Fruit fly (Drosophila melanogaster): ENCODE measurements around the gene CG31087.

DNA sequence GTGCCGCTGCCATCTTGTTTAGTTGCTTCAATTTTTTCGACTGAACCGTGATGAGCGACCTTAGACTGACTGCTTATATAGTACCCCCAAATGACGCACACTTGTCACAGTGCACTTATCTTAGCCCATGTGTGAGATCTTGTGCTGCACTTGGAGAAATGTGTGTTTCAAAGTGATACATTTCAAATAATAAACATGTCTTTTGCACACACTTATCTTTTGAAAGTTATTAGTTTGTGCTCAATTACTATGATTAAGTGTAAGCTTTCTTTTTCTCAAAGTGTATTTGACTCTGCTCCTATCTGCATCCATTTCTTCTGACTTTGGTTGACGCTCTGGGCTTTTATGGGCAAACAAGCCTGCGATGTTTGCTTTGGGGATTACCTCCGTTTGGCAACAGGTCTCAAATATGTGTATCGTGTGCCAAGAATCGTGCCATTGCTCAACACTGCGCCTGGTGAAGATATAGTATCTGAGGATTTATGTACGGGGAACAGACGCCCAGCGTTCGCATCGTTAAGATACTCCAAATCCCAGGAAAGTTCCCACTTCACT, 33.8 kb downstream of the CG31087 start, which contains the start of gene CG10514:
- no peak for TF ChIP-seq cyc (GFP tag; optimal IDR thresholded peaks at IDR 0.05)
- no peak for TF ChIP-seq fd59A (GFP tag; optimal IDR thresholded peaks at IDR 0.05)
- peak; percentile 23 for TF ChIP-seq vri (GFP tag; optimal IDR thresholded peaks at IDR 0.05)
- TF ChIP-seq Blimp-1 (GFP tag; optimal IDR thresholded peaks at IDR 0.05) = no peak
- TF ChIP-seq Eip75B (GFP tag; optimal IDR thresholded peaks at IDR 0.05) = no peak

Measured in whole organism, prepupa.